Worm (Caenorhabditis elegans): ENCODE data around the gene R08C7.5.
A peak's percentile ranks its signal among the peaks of the same experiment; 100 is the strongest.

Gene R08C7.5

DNA sequence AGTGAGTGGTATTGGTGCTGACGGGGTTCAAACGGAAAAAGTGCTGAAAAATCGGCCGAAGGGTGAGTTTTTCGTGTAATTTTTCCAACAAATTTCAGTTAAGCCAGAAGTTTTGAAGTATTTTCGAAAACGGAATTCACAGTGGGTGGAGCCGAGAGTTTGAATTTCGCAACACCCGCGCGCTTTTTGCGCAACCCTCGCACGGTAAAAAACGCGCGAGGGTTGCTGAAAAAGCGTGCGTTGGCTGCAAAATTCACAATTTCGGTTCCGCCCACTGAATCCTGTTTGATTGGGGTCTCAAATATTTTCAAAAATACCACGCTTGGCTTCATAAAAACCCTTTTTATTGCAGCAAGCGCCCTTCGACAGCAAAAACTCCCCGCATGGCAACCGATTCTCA, 17.3 kb downstream of the R08C7.5 start (continued):
- TF ChIP-seq hlh-12 (tag; optimal IDR thresholded peaks at IDR 0.05): no peak
- no peak for TF ChIP-seq nhr-179 (tag; optimal IDR thresholded peaks at IDR 0.05)
- no peak for TF ChIP-seq ets-4 (GFP tag; optimal IDR thresholded peaks at IDR 0.05)
- TF ChIP-seq let-607 (tag; optimal IDR thresholded peaks at IDR 0.05): no peak
- TF ChIP-seq Y79H2A.3 (GFP tag; conservative IDR thresholded peaks at IDR 0.05): no peak
- TF ChIP-seq lin-35 (GFP tag; optimal IDR thresholded peaks at IDR 0.05): no peak
- no peak for TF ChIP-seq ccch-3 (GFP tag; optimal IDR thresholded peaks at IDR 0.05)
- no peak for TF ChIP-seq Y53G8AR.9 (GFP tag; conservative IDR thresholded peaks at IDR 0.05)
- no peak for TF ChIP-seq ceh-40 (GFP tag; IDR thresholded peaks at IDR 0.05)
- no peak for TF ChIP-seq madf-8 (GFP tag; conservative IDR thresholded peaks at IDR 0.05)
- TF ChIP-seq K11D2.4 (GFP tag; IDR thresholded peaks at IDR 0.05): no peak
- no peak for TF ChIP-seq snpc-3.4 (tag; optimal IDR thresholded peaks at IDR 0.05)
- TF ChIP-seq rpc-1 (optimal IDR thresholded peaks at IDR 0.05): peak; percentile 19
- TF ChIP-seq rpc-1 (tag; optimal IDR thresholded peaks at IDR 0.05): no peak
- no peak for TF ChIP-seq unc-130 (GFP tag; optimal IDR thresholded peaks at IDR 0.05)
- TF ChIP-seq rcor-1 (GFP tag; IDR thresholded peaks at IDR 0.05): peak; percentile 18; the same call in 1 of the 2 replicates
- TF ChIP-seq hsf-1 (GFP tag; IDR thresholded peaks at IDR 0.05): 0 out of 2 replicates have a peak, but pooled peaks have one; percentile 30
- peak; percentile 58 for TF ChIP-seq lsl-1 (GFP tag; optimal IDR thresholded peaks at IDR 0.05)
- TF ChIP-seq let-526 (GFP tag; IDR thresholded peaks at IDR 0.05): no peak
- no peak for TF ChIP-seq xnd-1 (tag; optimal IDR thresholded peaks at IDR 0.05)
- no peak for TF ChIP-seq rec-8 (tag; optimal IDR thresholded peaks at IDR 0.05)
- no peak for TF ChIP-seq cebp-2 (GFP tag; IDR thresholded peaks at IDR 0.05)
- no peak for TF ChIP-seq F52B5.7 (tag; optimal IDR thresholded peaks at IDR 0.05)
- TF ChIP-seq B0336.3 (GFP tag; IDR thresholded peaks at IDR 0.05): no peak; the same call in 1 of the 2 replicates
- TF ChIP-seq Y67H2A.10 (GFP tag; conservative IDR thresholded peaks at IDR 0.05): no peak
- TF ChIP-seq tbp1 (GFP tag; optimal IDR thresholded peaks at IDR 0.05): no peak
- TF ChIP-seq madf-6 (GFP tag; IDR thresholded peaks at IDR 0.05): peak; percentile 67
- 0 out of 2 replicates have a peak, but pooled peaks have one; percentile 42 for TF ChIP-seq mcd-1 (GFP tag; IDR thresholded peaks at IDR 0.05)
- TF ChIP-seq ekl-4 (GFP tag; IDR thresholded peaks at IDR 0.05): no peak
- peak; percentile 57 for TF ChIP-seq pbrm-1 (GFP tag; IDR thresholded peaks at IDR 0.05)
- TF ChIP-seq zfh-2 (GFP tag; conservative IDR thresholded peaks at IDR 0.05): 0 out of 2 replicates have a peak, but pooled peaks have one; percentile 13
- peak; percentile 44 for TF ChIP-seq D2030.7 (GFP tag; IDR thresholded peaks at IDR 0.05)
- TF ChIP-seq F55B11.4 (tag; optimal IDR thresholded peaks at IDR 0.05; ENCODE audit: borderline replicate concordance, insufficient read depth): no peak
- 0 out of 2 replicates have a peak, but pooled peaks have one; percentile 35 for TF ChIP-seq ceh-91 (GFP tag; IDR thresholded peaks at IDR 0.05)
- TF ChIP-seq F33H1.4 (GFP tag; IDR thresholded peaks at IDR 0.05): peak; percentile 66
- peak; percentile 37; the same call in 1 of the 2 replicates for TF ChIP-seq lin-26 (GFP tag; IDR thresholded peaks at IDR 0.05)
- peak; percentile 53 for TF ChIP-seq F49E8.2 (tag; optimal IDR thresholded peaks at IDR 0.05; ENCODE audit: insufficient read depth)

ce11 chrIV:4448343-4448742, 18.3 kb downstream of the R08C7.5 start:
- TF ChIP-seq ztf-3 (GFP tag; optimal IDR thresholded peaks at IDR 0.05): no peak
- TF ChIP-seq attf-6 (GFP tag; IDR thresholded peaks at IDR 0.05): no peak

Data from whole organism, young adult.